Worm (Caenorhabditis elegans) whole organism, mixed stage, embryonic: Measurements from ENCODE around the gene gtl-2.
"Not testable (repeated sequence)": the region's sequence is repeated elsewhere in the genome, so short reads cannot be mapped to it uniquely, and the experiment has no call there.

Source experiments
- M03D4.4 ChIP-seq: sonication (generic microtip); optimal IDR thresholded peaks from 2 replicates; lab custom pipeline; 2017; ENCODE audit warnings: mild to moderate bottlenecking, missing genetic modification characterization, missing compliant biosample characterization
- blmp-1 ChIP-seq: fragments of 150-350 bp; optimal IDR thresholded peaks from 2 replicates; lab custom pipeline; 2014; ENCODE audit warnings: missing biosample characterization, missing genetic modification characterization
- ceh-43 ChIP-seq: fragments of 200-800 bp; sonication (Bioruptor generic); optimal IDR thresholded peaks from 2 replicates; lab custom pipeline; 2018; ENCODE audit warnings: mild to moderate bottlenecking, missing genetic modification characterization, moderate library complexity, missing compliant biosample characterization
- ceh-83 ChIP-seq: fragments of 200-800 bp; sonication (Bioruptor generic); optimal IDR thresholded peaks from 2 replicates; lab custom pipeline; 2018; ENCODE audit warnings: mild to moderate bottlenecking, missing genetic modification characterization, missing compliant biosample characterization
- ces-1 ChIP-seq: fragments of 150-350 bp; optimal IDR thresholded peaks from 2 replicates; lab custom pipeline; 2014; ENCODE audit warnings: missing biosample characterization, missing genetic modification reagents, missing genetic modification characterization
- cnd-1 ChIP-seq: fragments of 200-800 bp; sonication (Bioruptor generic); optimal IDR thresholded peaks from 2 replicates; lab custom pipeline; 2018; ENCODE audit warnings: mild to moderate bottlenecking, missing genetic modification characterization, missing compliant biosample characterization
- drap-1 ChIP-seq: fragments of 200-800 bp; sonication (Bioruptor generic); optimal IDR thresholded peaks from 3 replicates; lab custom pipeline; 2018; ENCODE audit warnings: mild to moderate bottlenecking, missing genetic modification characterization, missing compliant biosample characterization
- elt-1 ChIP-seq: sonication (generic microtip); optimal IDR thresholded peaks from 2 replicates; lab custom pipeline; 2017; ENCODE audit warnings: missing genetic modification characterization, mild to moderate bottlenecking, missing compliant biosample characterization, antibody characterized with exemption, moderate library complexity, borderline replicate concordance; ENCODE audit not compliant: insufficient read depth
- elt-3 ChIP-seq: fragments of 150-350 bp; optimal IDR thresholded peaks from 2 replicates; lab custom pipeline; 2014; ENCODE audit warnings: missing biosample characterization, missing genetic modification characterization
- ham-2 ChIP-seq: fragments of 200-800 bp; sonication (Bioruptor generic); optimal IDR thresholded peaks from 2 replicates; lab custom pipeline; 2018; ENCODE audit warnings: mild to moderate bottlenecking, missing genetic modification characterization, missing compliant biosample characterization
- hlh-1 ChIP-seq: fragments of 150-350 bp; optimal IDR thresholded peaks from 2 replicates; lab custom pipeline; 2014; ENCODE audit warnings: missing biosample characterization, missing genetic modification reagents, missing genetic modification characterization
- lin-13 ChIP-seq: fragments of 150-350 bp; optimal IDR thresholded peaks from 2 replicates; lab custom pipeline; 2014; ENCODE audit warnings: missing biosample characterization, missing genetic modification characterization
- lin-32 ChIP-seq: fragments of 200-800 bp; sonication (Bioruptor generic); optimal IDR thresholded peaks from 2 replicates; lab custom pipeline; 2018; ENCODE audit warnings: mild to moderate bottlenecking, missing genetic modification characterization, missing compliant biosample characterization
- lsy-2 ChIP-seq: fragments of 150-350 bp; optimal IDR thresholded peaks from 2 replicates; lab custom pipeline; 2014; ENCODE audit warnings: missing biosample characterization, missing genetic modification characterization
- mab-5 ChIP-seq: fragments of 150-350 bp; optimal IDR thresholded peaks from 2 replicates; lab custom pipeline; 2014; ENCODE audit warnings: missing biosample characterization, missing genetic modification characterization
- mep-1 ChIP-seq: fragments of 150-350 bp; optimal IDR thresholded peaks from 2 replicates; lab custom pipeline; 2017; ENCODE audit warnings: missing biosample characterization, missing genetic modification reagents, missing genetic modification characterization, inconsistent platforms
- mls-2 ChIP-seq: sonication (generic microtip); optimal IDR thresholded peaks from 2 replicates; lab custom pipeline; 2016; ENCODE audit warnings: mild to moderate bottlenecking, missing genetic modification characterization, moderate library complexity, missing compliant biosample characterization
- nhr-12 ChIP-seq: fragments of 150-350 bp; optimal IDR thresholded peaks from 2 replicates; lab custom pipeline; 2014; ENCODE audit warnings: missing biosample characterization, missing genetic modification characterization
- nhr-2 ChIP-seq: fragments of 150-350 bp; optimal IDR thresholded peaks from 2 replicates; lab custom pipeline; 2014; ENCODE audit warnings: missing biosample characterization, missing genetic modification characterization
- nhr-237 ChIP-seq: fragments of 150-350 bp; optimal IDR thresholded peaks from 2 replicates; lab custom pipeline; 2014; ENCODE audit warnings: missing biosample characterization, missing genetic modification characterization
- nhr-28 ChIP-seq: fragments of 150-350 bp; optimal IDR thresholded peaks from 2 replicates; lab custom pipeline; 2014; ENCODE audit warnings: missing biosample characterization, missing genetic modification characterization
- nhr-76 ChIP-seq: sonication (generic microtip); optimal IDR thresholded peaks from 2 replicates; lab custom pipeline; 2017; ENCODE audit warnings: missing biosample characterization, missing genetic modification characterization
- pha-4 ChIP-seq: fragments of 150-350 bp; optimal IDR thresholded peaks from 2 replicates; lab custom pipeline; 2018; ENCODE audit warnings: missing biosample characterization, missing genetic modification reagents, missing genetic modification characterization
- sem-2 ChIP-seq: fragments of 200-800 bp; sonication (Bioruptor generic); optimal IDR thresholded peaks from 2 replicates; lab custom pipeline; 2018; ENCODE audit warnings: mild to moderate bottlenecking, missing genetic modification characterization, missing compliant biosample characterization
- snpc-4 ChIP-seq: fragments of 150-350 bp; optimal IDR thresholded peaks from 2 replicates; lab custom pipeline; 2014; ENCODE audit warnings: missing biosample characterization, missing genetic modification characterization
- tbx-8 ChIP-seq: fragments of 200-800 bp; sonication (Bioruptor generic); optimal IDR thresholded peaks from 2 replicates; lab custom pipeline; 2018; ENCODE audit warnings: mild to moderate bottlenecking, missing genetic modification characterization, moderate library complexity, missing compliant biosample characterization
- unc-120 ChIP-seq: sonication (generic microtip); optimal IDR thresholded peaks from 2 replicates; lab custom pipeline; 2017; ENCODE audit warnings: missing genetic modification characterization, missing compliant biosample characterization; ENCODE audit not compliant: poor library complexity, severe bottlenecking
- unc-39 ChIP-seq: fragments of 150-350 bp; optimal IDR thresholded peaks from 2 replicates; lab custom pipeline; 2014; ENCODE audit warnings: missing biosample characterization, missing genetic modification characterization
- zip-8 ChIP-seq: fragments of 150-350 bp; optimal IDR thresholded peaks from 2 replicates; lab custom pipeline; 2014; ENCODE audit warnings: missing biosample characterization, missing genetic modification characterization
- ztf-11 ChIP-seq: fragments of 150-350 bp; optimal IDR thresholded peaks from 2 replicates; lab custom pipeline; 2014; ENCODE audit warnings: missing biosample characterization, missing genetic modification characterization

The gtl-2 gene

DNA sequence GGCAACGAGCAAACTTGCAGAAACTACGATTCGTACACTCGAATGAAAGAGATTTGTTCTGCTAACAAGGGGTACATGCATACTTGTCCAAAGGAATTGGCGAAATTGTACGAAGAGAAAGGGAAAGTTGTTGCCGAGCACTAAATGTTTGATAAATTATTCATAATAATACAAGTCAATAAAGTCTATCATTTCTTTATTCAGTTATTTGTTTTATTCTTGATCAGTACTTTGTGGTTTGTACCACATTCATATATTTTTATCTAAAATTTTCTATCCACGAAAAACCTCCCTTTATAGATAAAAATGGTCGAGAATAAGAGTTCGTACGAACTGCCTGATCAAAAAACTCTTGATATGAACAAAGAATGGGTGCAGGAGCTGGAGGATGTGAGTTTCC is 47.2 kb downstream of the gtl-2 start, which contains the start of gene edg-1:
Gene edg-1, plus strand, starts transcription at position 301 of the 400 bp plus-strand sequence.
- TF ChIP-seq ztf-11 (tag; lab: Kevin White, UChicago) (no peak), snpc-4 (tag; lab: Kevin White, UChicago) (no peak), elt-1 (tag; lab: Kevin White, UChicago) (no peak), drap-1 (GFP tag; lab: Kevin White, UChicago) (no peak)

DNA sequence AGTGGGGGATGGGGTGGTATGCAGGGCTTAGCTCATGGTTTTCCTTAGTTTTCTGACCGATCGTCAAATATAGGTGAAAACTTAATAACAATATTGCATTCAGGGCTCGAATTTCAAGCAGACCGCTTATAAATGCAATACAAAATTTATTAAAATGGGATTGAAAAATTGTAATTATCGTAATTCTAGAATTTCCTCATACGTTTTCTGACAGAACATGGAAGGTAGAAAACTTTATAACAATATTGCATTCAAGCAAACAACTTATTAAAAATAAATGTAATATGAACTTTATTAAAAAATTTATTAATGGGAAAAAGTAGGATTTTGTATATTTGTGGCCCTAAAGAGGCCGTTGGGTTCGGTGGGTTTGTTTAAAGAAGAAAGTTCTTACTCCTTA is 50.4 kb downstream of the gtl-2 start:
- no peak for TF ChIP-seq nhr-28
- TF ChIP-seq ham-2 (GFP tag; lab: Kevin White, UChicago), result no peak
- no peak for TF ChIP-seq mls-2
- no peak for TF ChIP-seq lsy-2
- TF ChIP-seq ceh-83 (GFP tag; lab: Kevin White, UChicago), result no peak
- TF ChIP-seq ceh-43, result no peak
- no peak for TF ChIP-seq unc-120 (tag; lab: Kevin White, UChicago)
- no peak for TF ChIP-seq drap-1 (GFP tag; lab: Kevin White, UChicago)
- no peak for TF ChIP-seq zip-8 (tag; lab: Kevin White, UChicago)
- no peak for TF ChIP-seq lin-13 (tag; lab: Kevin White, UChicago)
- no peak for TF ChIP-seq lin-32
- TF ChIP-seq nhr-2 (tag; lab: Kevin White, UChicago), result no peak
- no peak for TF ChIP-seq cnd-1 (tag; lab: Kevin White, UChicago)
- TF ChIP-seq nhr-76 (tag; lab: Kevin White, UChicago), result no peak
- TF ChIP-seq M03D4.4 (tag; lab: Kevin White, UChicago), result no peak
- no peak for TF ChIP-seq elt-3 (tag; lab: Kevin White, UChicago)
- no peak for TF ChIP-seq ztf-11 (tag; lab: Kevin White, UChicago)
- no peak for TF ChIP-seq mep-1 (tag; lab: Kevin White, UChicago)
- TF ChIP-seq blmp-1 (tag; lab: Kevin White, UChicago), result no peak

DNA sequence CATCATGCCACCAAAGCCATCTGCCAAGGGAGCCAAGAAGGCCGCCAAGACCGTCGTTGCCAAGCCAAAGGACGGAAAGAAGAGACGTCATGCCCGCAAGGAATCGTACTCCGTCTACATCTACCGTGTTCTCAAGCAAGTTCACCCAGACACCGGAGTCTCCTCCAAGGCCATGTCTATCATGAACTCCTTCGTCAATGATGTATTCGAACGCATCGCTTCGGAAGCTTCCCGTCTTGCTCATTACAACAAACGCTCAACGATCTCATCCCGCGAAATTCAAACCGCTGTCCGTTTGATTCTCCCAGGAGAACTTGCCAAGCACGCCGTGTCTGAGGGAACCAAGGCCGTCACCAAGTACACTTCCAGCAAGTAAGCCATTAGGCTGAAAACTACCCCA is 51.5 kb downstream of the gtl-2 start, which contains the start of gene his-48:
Gene his-48, plus strand, starts transcription at position 5 of the 400 bp plus-strand sequence.
- TF ChIP-seq cnd-1, ztf-11, mab-5 (tag; lab: Kevin White, UChicago): not testable (repeated sequence)

DNA sequence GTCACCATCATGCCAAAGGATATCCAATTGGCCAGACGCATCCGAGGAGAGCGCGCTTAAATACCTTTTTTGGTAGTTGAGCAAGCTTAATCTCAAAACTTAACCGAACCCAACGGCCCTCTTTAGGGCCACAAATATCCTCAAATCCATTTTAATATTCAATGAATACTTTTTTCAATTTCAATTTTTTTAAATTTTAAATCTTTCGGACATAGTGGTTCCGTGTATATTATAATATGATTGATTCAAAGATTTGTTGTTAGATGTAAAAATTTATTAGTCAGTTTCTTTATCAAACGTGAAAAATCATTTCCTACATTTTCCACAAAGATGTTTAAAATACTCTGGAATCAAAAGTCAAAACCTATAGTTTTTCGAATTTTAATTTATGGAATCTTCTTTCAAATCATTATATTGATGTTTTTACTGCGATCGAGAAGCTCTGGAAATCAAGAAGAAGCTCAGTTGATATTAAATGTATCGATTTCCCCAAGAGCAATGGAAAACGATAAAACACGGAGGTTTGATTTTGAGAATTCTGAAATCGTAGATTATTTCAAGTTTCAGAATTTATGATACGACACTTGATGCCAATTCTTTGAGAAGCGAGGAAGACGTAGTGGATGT is 53.8 kb downstream of the gtl-2 start, which contains the start of gene B0035.21:
Gene B0035.21, plus strand, starts transcription at position 322 of the 627 bp plus-strand sequence.
- TF ChIP-seq nhr-28, result no peak
- no peak for TF ChIP-seq blmp-1 (tag; lab: Kevin White, UChicago)
- no peak for TF ChIP-seq unc-39 (tag; lab: Kevin White, UChicago)
- no peak for TF ChIP-seq sem-2 (GFP tag; lab: Kevin White, UChicago)
- no peak for TF ChIP-seq mep-1 (tag; lab: Kevin White, UChicago)
- no peak for TF ChIP-seq nhr-76 (tag; lab: Kevin White, UChicago)
- no peak for TF ChIP-seq lin-32
- no peak for TF ChIP-seq ceh-83 (GFP tag; lab: Kevin White, UChicago)

DNA sequence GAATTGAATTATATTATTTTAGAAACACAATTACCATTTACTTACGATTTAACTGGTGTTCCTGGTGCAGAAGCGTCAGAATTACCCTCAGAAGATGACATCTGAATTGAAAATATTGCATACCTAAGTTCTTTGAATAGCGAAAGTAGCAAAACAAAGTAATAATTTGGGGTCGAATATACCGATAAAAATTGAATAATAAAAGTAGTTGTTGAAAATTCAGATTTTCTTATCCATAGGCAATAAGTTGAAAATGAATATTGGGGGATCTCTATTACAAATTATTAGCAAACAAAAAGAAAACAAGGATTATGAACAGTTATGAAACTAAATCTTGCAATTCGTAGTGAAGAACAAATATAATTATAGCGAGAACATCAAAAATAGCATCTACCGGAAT is 56.0 kb downstream of the gtl-2 start, which contains the start of gene leo-1:
Gene leo-1, minus strand, starts transcription at position 101 of the 400 bp plus-strand sequence.
- TF ChIP-seq unc-39 (tag; lab: Kevin White, UChicago), result no peak
- TF ChIP-seq hlh-1, result no peak
- no peak for TF ChIP-seq nhr-237
- no peak for TF ChIP-seq elt-3 (tag; lab: Kevin White, UChicago)
- TF ChIP-seq tbx-8 (GFP tag; lab: Kevin White, UChicago), result no peak
- no peak for TF ChIP-seq mep-1 (tag; lab: Kevin White, UChicago)
- TF ChIP-seq ces-1 (GFP tag; lab: Kevin White, UChicago), result no peak
- no peak for TF ChIP-seq mab-5 (tag; lab: Kevin White, UChicago)
- TF ChIP-seq lsy-2, result no peak
- no peak for TF ChIP-seq pha-4 (tag; lab: Kevin White, UChicago)
- no peak for TF ChIP-seq nhr-12 (tag; lab: Kevin White, UChicago)
- no peak for TF ChIP-seq M03D4.4 (tag; lab: Kevin White, UChicago)
- no peak for TF ChIP-seq nhr-28
- TF ChIP-seq ceh-43, result no peak
- TF ChIP-seq nhr-76 (tag; lab: Kevin White, UChicago), result no peak
- no peak for TF ChIP-seq cnd-1 (tag; lab: Kevin White, UChicago)
- no peak for TF ChIP-seq snpc-4 (tag; lab: Kevin White, UChicago)
